Worm (Caenorhabditis elegans) whole organism, young adult: Measurements from ENCODE around the gene F14E5.2.

Source experiments
- unc-62 ChIP-seq: fragments of 150-350 bp; optimal IDR thresholded peaks from 2 replicates; lab custom pipeline; 2014; ENCODE audit warnings: missing biosample characterization, missing genetic modification reagents, missing genetic modification characterization
- zim-3 ChIP-seq: sonication (generic microtip); optimal IDR thresholded peaks from 2 replicates; lab custom pipeline; 2017; ENCODE audit warnings: mild to moderate bottlenecking, missing genetic modification characterization, moderate library complexity, missing compliant biosample characterization

DNA sequence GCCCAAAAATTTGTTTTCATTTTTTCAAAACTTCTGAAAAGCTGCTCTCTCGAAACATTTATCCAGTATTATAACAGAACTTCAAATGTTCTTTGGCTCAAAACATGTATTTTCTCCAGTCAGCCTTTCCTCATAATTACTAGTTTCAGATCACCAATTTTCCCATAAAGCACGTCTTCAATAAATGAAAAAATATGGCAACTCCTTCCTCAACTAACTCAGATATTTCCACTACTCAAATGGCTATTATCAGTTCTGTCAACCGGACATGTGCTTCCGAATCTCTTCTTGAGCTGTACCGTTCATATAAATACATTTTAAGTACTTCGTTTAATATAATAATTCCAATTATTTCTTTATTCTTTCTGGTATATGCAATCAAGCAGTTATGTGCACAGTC lies 21.2 kb downstream of the F14E5.2 start, which contains the start of gene sra-13:
- TF ChIP-seq unc-62 (GFP tag; lab: Kevin White, UChicago): no peak
- no peak for TF ChIP-seq zim-3
